Worm (Caenorhabditis elegans) whole organism, young adult: ENCODE results near the gene F45E10.2.

Source experiments
- B0035.1 ChIP-seq: sonication (generic microtip); optimal IDR thresholded peaks from 2 replicates; lab custom pipeline; 2016; ENCODE audit warnings: missing genetic modification characterization, mild to moderate bottlenecking, missing compliant biosample characterization, missing genotype, missing genetic modification reagents
- B0336.3 ChIP-seq: fragments of 200-800 bp; sonication (Bioruptor generic); IDR thresholded peaks from 2 replicates; pipeline ENCODE4 v1.3.6; 2022; ENCODE audit warnings: missing genetic modification characterization, missing compliant biosample characterization
- F10E7.11 ChIP-seq: sonication (generic microtip); optimal IDR thresholded peaks from 2 replicates; lab custom pipeline; 2017; ENCODE audit warnings: mild to moderate bottlenecking, missing genetic modification characterization, moderate library complexity, missing compliant biosample characterization
- F37B4.10 ChIP-seq: fragments of 200-800 bp; sonication (Bioruptor generic); IDR thresholded peaks from 2 replicates; pipeline ENCODE4 v1.3.6; 2022; ENCODE audit warnings: missing genetic modification characterization, missing compliant biosample characterization
- K12H6.12 ChIP-seq: fragments of 200-800 bp; sonication (Bioruptor generic); optimal IDR thresholded peaks from 2 replicates; lab custom pipeline; 2018; ENCODE audit warnings: mild to moderate bottlenecking, missing genetic modification characterization, missing compliant biosample characterization
- Y56A3A.18 ChIP-seq: fragments of 200-800 bp; sonication (Bioruptor generic); IDR thresholded peaks from 2 replicates; pipeline ENCODE4 v1.3.6; 2022; ENCODE audit warnings: missing genetic modification reagents, missing genetic modification characterization, missing compliant biosample characterization
- Y67H2A.10 ChIP-seq: fragments of 200-800 bp; sonication (Bioruptor generic); conservative IDR thresholded peaks from 2 replicates; pipeline ENCODE4 v1.3.6; 2022; ENCODE audit warnings: missing genetic modification reagents, missing genetic modification characterization, missing compliant biosample characterization
- ZK185.1 ChIP-seq: sonication (generic microtip); optimal IDR thresholded peaks from 2 replicates; lab custom pipeline; 2016; ENCODE audit warnings: mild to moderate bottlenecking, missing genetic modification characterization, missing compliant biosample characterization; ENCODE audit not compliant: poor library complexity, severe bottlenecking
- akir-1 ChIP-seq: fragments of 200-800 bp; sonication (Bioruptor generic); optimal IDR thresholded peaks from 2 replicates; lab custom pipeline; 2018; ENCODE audit warnings: mild to moderate bottlenecking, missing genetic modification characterization, moderate library complexity, missing compliant biosample characterization
- ama-1 ChIP-seq, 3 experiments: fragments of 150-350 bp in 1 of 3; sonication (generic microtip) in 2 of 3; optimal IDR thresholded peaks; 2 replicates each; lab custom pipeline; 2014 to 2018; ENCODE audit warnings: missing biosample characterization in 2 of 3, missing genetic modification characterization in 2 of 3, missing genetic modification reagents in 2 of 3
- atf-7 ChIP-seq: sonication (generic microtip); optimal IDR thresholded peaks from 2 replicates; lab custom pipeline; 2017; ENCODE audit warnings: mild to moderate bottlenecking, missing genetic modification characterization, missing compliant biosample characterization
- attf-3 ChIP-seq: fragments of 200-800 bp; sonication (Bioruptor generic); conservative IDR thresholded peaks from 2 replicates; pipeline ENCODE4 v1.3.6; 2022; ENCODE audit warnings: missing genetic modification reagents, missing genetic modification characterization, missing compliant biosample characterization
- attf-5 ChIP-seq: fragments of 200-800 bp; sonication (Bioruptor generic); optimal IDR thresholded peaks from 2 replicates; lab custom pipeline; 2018; ENCODE audit warnings: mild to moderate bottlenecking, missing genetic modification characterization, missing compliant biosample characterization
- cebp-1 ChIP-seq, 2 experiments: fragments of 200-800 bp in 1 of 2; sonication (Bioruptor generic) in 1 of 2; sonication (generic microtip) in 1 of 2; IDR thresholded peaks in 1 of 2; optimal IDR thresholded peaks in 1 of 2; 2 replicates each; pipeline versions ENCODE4 v1.3.6 to Lab custom; 2017 to 2022; ENCODE audit warnings: missing compliant biosample characterization in 2 of 2, missing genetic modification characterization in 2 of 2, mild to moderate bottlenecking in 1 of 2, missing genetic modification reagents in 1 of 2, moderate library complexity in 1 of 2
- cebp-2 ChIP-seq: fragments of 200-800 bp; sonication (Bioruptor generic); IDR thresholded peaks from 2 replicates; pipeline ENCODE4 v1.3.6; 2022; ENCODE audit warnings: missing genetic modification characterization, missing compliant biosample characterization
- ceh-58 ChIP-seq: fragments of 200-800 bp; sonication (Bioruptor generic); IDR thresholded peaks from 2 replicates; pipeline ENCODE4 v1.3.6; 2022; ENCODE audit warnings: missing genetic modification characterization, missing compliant biosample characterization
- chd-7 ChIP-seq: sonication (generic microtip); optimal IDR thresholded peaks from 2 replicates; lab custom pipeline; 2016; ENCODE audit warnings: mild to moderate bottlenecking, missing genetic modification characterization, moderate library complexity, missing compliant biosample characterization
- ets-4 ChIP-seq: fragments of 200-800 bp; sonication (Bioruptor generic); optimal IDR thresholded peaks from 2 replicates; lab custom pipeline; 2018; ENCODE audit warnings: mild to moderate bottlenecking, missing genetic modification characterization, missing compliant biosample characterization
- him-1 ChIP-seq: sonication (generic microtip); optimal IDR thresholded peaks from 2 replicates; lab custom pipeline; 2016; ENCODE audit warnings: missing genotype, missing genetic modification reagents, missing genetic modification characterization, missing compliant biosample characterization
- hlh-26 ChIP-seq: fragments of 200-800 bp; sonication (Bioruptor generic); conservative IDR thresholded peaks from 2 replicates; pipeline ENCODE4 v1.3.6; 2022; ENCODE audit warnings: missing genetic modification reagents, missing genetic modification characterization, missing compliant biosample characterization
- let-526 ChIP-seq: fragments of 200-800 bp; sonication (Bioruptor generic); IDR thresholded peaks from 2 replicates; pipeline ENCODE4 v1.3.6; 2022; ENCODE audit warnings: missing genetic modification reagents, missing genetic modification characterization, missing compliant biosample characterization
- lin-26 ChIP-seq: fragments of 200-800 bp; sonication (Bioruptor generic); IDR thresholded peaks from 2 replicates; pipeline ENCODE4 v1.3.6; 2022; ENCODE audit warnings: missing genetic modification reagents, missing genetic modification characterization, missing compliant biosample characterization
- lin-35 ChIP-seq, 3 experiments: fragments of 150-350 bp in 2 of 3; sonication (generic microtip) in 1 of 3; optimal IDR thresholded peaks; 2 replicates each; lab custom pipeline; 2014 to 2018; ENCODE audit warnings: missing biosample characterization in 3 of 3, missing genetic modification characterization in 3 of 3, missing genetic modification reagents in 3 of 3
- lin-40 ChIP-seq: sonication (generic microtip); optimal IDR thresholded peaks from 2 replicates; lab custom pipeline; 2016; ENCODE audit warnings: missing genetic modification characterization, mild to moderate bottlenecking, missing compliant biosample characterization, missing genotype, missing genetic modification reagents
- lin-54 ChIP-seq: fragments of 200-800 bp; sonication (Bioruptor generic); optimal IDR thresholded peaks from 2 replicates; lab custom pipeline; 2018; ENCODE audit warnings: mild to moderate bottlenecking, missing genetic modification characterization, missing compliant biosample characterization
- madf-3 ChIP-seq: fragments of 200-800 bp; sonication (Bioruptor generic); IDR thresholded peaks from 2 replicates; pipeline ENCODE4 v1.3.6; 2022; ENCODE audit warnings: missing genetic modification reagents, missing genetic modification characterization, missing compliant biosample characterization
- mcd-1 ChIP-seq: fragments of 200-800 bp; sonication (Bioruptor generic); IDR thresholded peaks from 2 replicates; pipeline ENCODE4 v1.3.6; 2022; ENCODE audit warnings: missing genetic modification reagents, missing genetic modification characterization, missing compliant biosample characterization
- mel-28 ChIP-seq: sonication (generic microtip); optimal IDR thresholded peaks from 2 replicates; lab custom pipeline; 2016; ENCODE audit warnings: borderline replicate concordance, mild to moderate bottlenecking, missing genetic modification characterization, missing compliant biosample characterization
- mes-4 ChIP-seq: sonication (generic microtip); optimal IDR thresholded peaks from 2 replicates; lab custom pipeline; 2016; ENCODE audit warnings: missing genotype, missing genetic modification characterization, missing compliant biosample characterization
- nfya-1 ChIP-seq: sonication (generic microtip); optimal IDR thresholded peaks from 2 replicates; lab custom pipeline; 2017; ENCODE audit warnings: antibody characterized with exemption, missing compliant biosample characterization, missing genetic modification characterization, borderline replicate concordance; ENCODE audit not compliant: insufficient read depth
- nhr-90 ChIP-seq: sonication (generic microtip); optimal IDR thresholded peaks from 2 replicates; lab custom pipeline; 2016; ENCODE audit warnings: missing genotype, mild to moderate bottlenecking, missing genetic modification characterization, missing compliant biosample characterization
- pbrm-1 ChIP-seq: fragments of 200-800 bp; sonication (Bioruptor generic); IDR thresholded peaks from 2 replicates; pipeline ENCODE4 v1.3.6; 2022; ENCODE audit warnings: missing genetic modification reagents, missing genetic modification characterization, missing compliant biosample characterization
- pha-4 ChIP-seq: fragments of 150-350 bp; sonication (generic microtip); optimal IDR thresholded peaks from 2 replicates; lab custom pipeline; 2014; ENCODE audit warnings: missing biosample characterization, missing genetic modification reagents, missing genetic modification characterization
- rcor-1 ChIP-seq: fragments of 200-800 bp; sonication (Bioruptor generic); IDR thresholded peaks from 2 replicates; pipeline ENCODE4 v1.3.6; 2022; ENCODE audit warnings: missing genetic modification reagents, missing genetic modification characterization, missing compliant biosample characterization
- sea-2 ChIP-seq: fragments of 200-800 bp; sonication (Bioruptor generic); IDR thresholded peaks from 2 replicates; pipeline ENCODE4 v1.3.6; 2022; ENCODE audit warnings: missing genetic modification characterization, missing compliant biosample characterization
- snpc-4 ChIP-seq, 5 experiments: fragments of 150-350 bp in 1 of 5; sonication (generic microtip) in 4 of 5; optimal IDR thresholded peaks; 2 replicates each; lab custom pipeline; 2014 to 2018; ENCODE audit warnings: missing genetic modification characterization in 5 of 5, missing biosample characterization in 3 of 5, antibody characterized with exemption in 2 of 5, mild to moderate bottlenecking in 2 of 5, missing compliant biosample characterization in 2 of 5, missing genotype in 2 of 5, moderate library complexity in 2 of 5, missing genetic modification reagents in 1 of 5
- somi-1 ChIP-seq: fragments of 200-800 bp; sonication (Bioruptor generic); optimal IDR thresholded peaks from 2 replicates; lab custom pipeline; 2018; ENCODE audit warnings: mild to moderate bottlenecking, missing genetic modification characterization, missing compliant biosample characterization
- tbx-9 ChIP-seq: sonication (generic microtip); optimal IDR thresholded peaks from 2 replicates; lab custom pipeline; 2016; ENCODE audit warnings: borderline replicate concordance, missing genetic modification characterization, inconsistent platforms, missing compliant biosample characterization
- unc-62 ChIP-seq: fragments of 150-350 bp; optimal IDR thresholded peaks from 2 replicates; lab custom pipeline; 2014; ENCODE audit warnings: missing biosample characterization, missing genetic modification reagents, missing genetic modification characterization
- zfh-2 ChIP-seq: fragments of 200-800 bp; sonication (Bioruptor generic); conservative IDR thresholded peaks from 2 replicates; pipeline ENCODE4 v1.3.6; 2022; ENCODE audit warnings: missing genetic modification reagents, missing genetic modification characterization, missing compliant biosample characterization
- zim-3 ChIP-seq: sonication (generic microtip); optimal IDR thresholded peaks from 2 replicates; lab custom pipeline; 2017; ENCODE audit warnings: mild to moderate bottlenecking, missing genetic modification characterization, moderate library complexity, missing compliant biosample characterization
- ztf-18 ChIP-seq: sonication (generic microtip); optimal IDR thresholded peaks from 2 replicates; lab custom pipeline; 2016; ENCODE audit warnings: missing genotype, mild to moderate bottlenecking, missing genetic modification characterization, missing compliant biosample characterization
- ztf-26 ChIP-seq: sonication (generic microtip); optimal IDR thresholded peaks from 2 replicates; lab custom pipeline; 2017; ENCODE audit warnings: missing genetic modification characterization, missing compliant biosample characterization

Gene F45E10.2

DNA sequence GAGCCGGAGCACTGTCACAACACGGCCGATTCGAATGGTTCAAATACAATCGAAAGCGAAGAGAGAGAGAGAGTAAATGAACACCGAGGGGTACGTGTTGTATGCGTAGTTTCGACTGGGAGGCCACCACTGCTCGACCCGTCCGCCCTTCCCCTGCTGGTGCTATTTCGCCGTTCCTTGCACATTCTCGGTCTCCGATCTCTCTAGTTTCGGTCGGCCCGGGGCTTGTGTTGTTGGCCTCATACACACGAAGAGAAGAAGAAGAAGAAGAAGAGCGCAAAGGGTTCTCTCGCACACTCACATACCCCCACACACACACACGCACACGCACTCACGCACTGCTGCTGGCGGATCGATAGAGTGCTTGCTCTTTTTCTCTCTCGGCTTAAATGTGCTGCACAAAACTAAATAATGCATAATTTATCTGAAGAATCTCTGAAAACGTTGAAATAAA, 12.2 kb downstream of the F45E10.2 start (continued):
- TF ChIP-seq mel-28 (tag; lab: Kevin White, UChicago) (no peak), Y56A3A.18 (GFP tag; lab: Robert Waterston, UW) (peak; percentile 65; the same call in 1 of the 2 replicates), atf-7 (tag; lab: Kevin White, UChicago) (peak; percentile 4), him-1 (tag; lab: Kevin White, UChicago) (no peak), Y67H2A.10 (GFP tag; lab: Robert Waterston, UW) (0 out of 2 replicates have a peak, but pooled peaks have one; percentile 29), ama-1 (optimal IDR thresholded peaks at IDR 0.05; lab: Kevin White, UChicago) (no peak), ama-1 (GFP tag; optimal IDR thresholded peaks at IDR 0.05; lab: Kevin White, UChicago) (peak; percentile 13 to 67), chd-7 (tag; lab: Kevin White, UChicago) (peak; percentile 1), ZK185.1 (tag; lab: Kevin White, UChicago) (peak; percentile 22)

DNA sequence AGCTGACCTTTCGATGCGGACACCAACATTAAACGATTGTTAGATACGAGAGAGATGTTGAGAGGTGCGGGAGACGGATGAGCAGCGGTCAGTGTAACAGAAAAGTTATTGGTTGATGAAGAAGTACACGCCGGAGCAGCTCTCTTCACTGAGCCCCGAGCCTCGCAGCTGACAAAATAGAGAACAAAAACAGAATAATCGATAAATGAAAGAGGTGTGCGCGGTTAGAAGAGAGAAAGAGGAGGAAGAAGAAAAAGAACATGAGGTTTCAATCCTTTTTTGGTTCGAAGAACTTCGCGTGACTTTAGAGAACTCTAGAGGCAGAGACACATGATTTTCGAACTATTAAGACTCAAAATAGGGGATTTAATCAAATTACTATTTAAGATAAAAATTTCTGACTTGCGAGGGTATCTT, 13.3 kb downstream of the F45E10.2 start:
- TF ChIP-seq pbrm-1 (GFP tag; lab: Robert Waterston, UW) (0 out of 2 replicates have a peak, but pooled peaks have one; percentile 33), hlh-26 (no peak), unc-62 (no peak), lin-54 (GFP tag; lab: Kevin White, UChicago) (no peak), zfh-2 (GFP tag; lab: Robert Waterston, UW) (peak; percentile 31; the same call in 1 of the 2 replicates), K12H6.12 (peak; percentile 15), madf-3 (GFP tag; lab: Robert Waterston, UW) (0 out of 2 replicates have a peak, but pooled peaks have one; percentile 44), attf-3 (no peak), akir-1 (GFP tag; lab: Kevin White, UChicago) (no peak), nhr-90 (tag; lab: Kevin White, UChicago) (no peak), snpc-4 (GFP tag; optimal IDR thresholded peaks at IDR 0.05; lab: Kevin White, UChicago) (no peak), snpc-4 (tag; optimal IDR thresholded peaks at IDR 0.05; lab: Kevin White, UChicago) (peak in 2 of 4 experiments; percentile 5 to 11), cebp-1 (GFP tag; IDR thresholded peaks at IDR 0.05; lab: Robert Waterston, UW) (no peak), cebp-1 (tag; optimal IDR thresholded peaks at IDR 0.05; lab: Kevin White, UChicago) (peak; percentile 18), sea-2 (GFP tag; lab: Robert Waterston, UW) (no peak), lin-26 (GFP tag; lab: Robert Waterston, UW) (0 out of 2 replicates have a peak, but pooled peaks have one; percentile 24), lin-35 (GFP tag; optimal IDR thresholded peaks at IDR 0.05; lab: Kevin White, UChicago) (peak in 1 of 3 experiments; percentile 25), atf-7 (tag; lab: Kevin White, UChicago) (peak; percentile 10), rcor-1 (no peak), attf-5 (GFP tag; lab: Kevin White, UChicago) (peak; percentile 36), tbx-9 (no peak), ets-4 (GFP tag; lab: Kevin White, UChicago) (no peak), mcd-1 (0 out of 2 replicates have a peak, but pooled peaks have one; percentile 24), F10E7.11 (no peak), let-526 (GFP tag; lab: Robert Waterston, UW) (no peak), lin-40 (tag; lab: Kevin White, UChicago) (peak; percentile 8)

DNA sequence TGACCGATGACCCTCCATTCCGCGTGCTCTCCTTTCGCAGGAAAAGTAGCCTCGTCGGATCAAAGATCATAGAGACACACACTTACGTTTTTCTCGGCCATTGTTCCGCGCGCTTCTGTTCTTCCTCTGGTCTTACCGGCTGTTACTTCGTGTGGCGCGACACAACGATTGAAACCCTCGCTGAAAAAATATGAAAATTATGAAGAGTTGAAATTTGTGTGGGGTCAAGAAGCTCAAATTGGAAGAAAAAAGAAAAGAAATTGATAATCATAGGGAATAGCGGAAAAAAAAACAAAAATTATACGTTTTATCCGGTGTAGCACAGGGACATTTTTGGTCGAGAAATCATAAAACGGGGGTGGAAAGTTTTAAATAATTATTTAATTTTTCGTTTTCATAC, 14.1 kb downstream of the F45E10.2 start, which contains the start of gene cey-1:
Gene cey-1, minus strand, starts transcription at position 180 of the 400 bp plus-strand sequence.
- TF ChIP-seq pha-4 (tag; lab: Kevin White, UChicago) (no peak), attf-3 (no peak), lin-40 (tag; lab: Kevin White, UChicago) (no peak), B0336.3 (GFP tag; lab: Robert Waterston, UW) (no peak), zim-3 (tag; lab: Kevin White, UChicago) (no peak), mes-4 (tag; lab: Kevin White, UChicago) (no peak), cebp-2 (GFP tag; lab: Robert Waterston, UW) (no peak), ceh-58 (no peak), B0035.1 (no peak), nfya-1 (tag; lab: Kevin White, UChicago) (no peak), pbrm-1 (GFP tag; lab: Robert Waterston, UW) (no peak), somi-1 (no peak), F37B4.10 (no peak), tbx-9 (no peak), ztf-18 (tag; lab: Kevin White, UChicago) (no peak), cebp-1 (GFP tag; IDR thresholded peaks at IDR 0.05; lab: Robert Waterston, UW) (no peak), cebp-1 (tag; optimal IDR thresholded peaks at IDR 0.05; lab: Kevin White, UChicago) (no peak), ztf-26 (tag; lab: Kevin White, UChicago) (no peak)
